Worm (Caenorhabditis elegans): ENCODE measurements around the gene C37C3.17.

- TF ChIP-seq ama-1 (optimal IDR thresholded peaks at IDR 0.05) (no peak), flt-1 (GFP tag; IDR thresholded peaks at IDR 0.05) (no peak), tra-4 (tag; optimal IDR thresholded peaks at IDR 0.05) (no peak), ets-7 (tag; optimal IDR thresholded peaks at IDR 0.05) (no peak), B0310.2 (tag; optimal IDR thresholded peaks at IDR 0.05) (no peak), hnd-1 (tag; optimal IDR thresholded peaks at IDR 0.05) (no peak), F13C5.2 (tag; optimal IDR thresholded peaks at IDR 0.05) (no peak), sea-1 (GFP tag; conservative IDR thresholded peaks at IDR 0.05) (no peak), aly-1 (tag; optimal IDR thresholded peaks at IDR 0.05) (no peak)
These were observed 22.2 kb downstream of the C37C3.17 start, which contains the start of gene C37C3.12 for ce11 chrV:7839485-7839884.
